Fruit fly (Drosophila melanogaster): ENCODE measurements around the gene ND-B8.
A peak's percentile ranks its signal among the peaks of the same experiment; 100 is the strongest.

The ND-B8 gene

dm6 chr2L:4444457-4444856 is 10.0 kb upstream of the ND-B8 start, which contains the start of the genes morgue and Elp3 (continued):
- TF ChIP-seq fd102C (GFP tag; optimal IDR thresholded peaks at IDR 0.05) (no peak), zen2 (GFP tag; IDR thresholded peaks at IDR 0.05; ENCODE audit: partially characterized antibody) (peak; percentile 79), Sry-δ (GFP tag; optimal IDR thresholded peaks at IDR 0.05) (peak; percentile 61), E2f2 (GFP tag; IDR thresholded peaks at IDR 0.05) (peak; percentile 39; the same call in 1 of the 2 replicates), sna (GFP tag; IDR thresholded peaks at IDR 0.05; ENCODE audit: partially characterized antibody) (peak; percentile 68), CG6791 (GFP tag; IDR thresholded peaks at IDR 0.05; ENCODE audit: partially characterized antibody) (peak; percentile 77), CG14860 (GFP tag; IDR thresholded peaks at IDR 0.05; ENCODE audit: partially characterized antibody) (peak; percentile 72), row (GFP tag; IDR thresholded peaks at IDR 0.05) (0 out of 3 replicates have a peak, but pooled peaks have one; percentile 14), inv (GFP tag; IDR thresholded peaks at IDR 0.05; ENCODE audit: partially characterized antibody) (peak; percentile 48; the same call in 1 of the 2 replicates), Dref (GFP tag; IDR thresholded peaks at IDR 0.05) (peak; percentile 86), sug (tag; optimal IDR thresholded peaks at IDR 0.05) (peak; percentile 16), hkb (optimal IDR thresholded peaks at IDR 0.05) (no peak), hkb (GFP tag; IDR thresholded peaks at IDR 0.05) (0 out of 2 replicates have a peak, but pooled peaks have one; percentile 22), CG17829 (tag; optimal IDR thresholded peaks at IDR 0.05) (peak; percentile 49), Ptx1 (GFP tag; IDR thresholded peaks at IDR 0.05) (no peak), pfk (GFP tag; optimal IDR thresholded peaks at IDR 0.05) (no peak), CG4820 (GFP tag; optimal IDR thresholded peaks at IDR 0.05) (no peak), CG17361 (GFP tag; IDR thresholded peaks at IDR 0.05) (no peak), CG30020 (tag; optimal IDR thresholded peaks at IDR 0.05) (peak; percentile 25), luna (GFP tag; optimal IDR thresholded peaks at IDR 0.05) (no peak), CG11723 (GFP tag; optimal IDR thresholded peaks at IDR 0.05) (no peak), Med (GFP tag) (peak; percentile 73), CkIIα-i1 (GFP tag; IDR thresholded peaks at IDR 0.05) (no peak), CG8944 (GFP tag; optimal IDR thresholded peaks at IDR 0.05) (no peak), vnd (GFP tag; IDR thresholded peaks at IDR 0.05; ENCODE audit: partially characterized antibody) (peak; percentile 66), Dip3 (GFP tag; optimal IDR thresholded peaks at IDR 0.05) (no peak), CG9797 (GFP tag; optimal IDR thresholded peaks at IDR 0.05) (peak; percentile 71), ara (GFP tag; IDR thresholded peaks at IDR 0.05) (no peak), Fer1 (GFP tag; optimal IDR thresholded peaks at IDR 0.05) (peak; percentile 17), Oli (tag; optimal IDR thresholded peaks at IDR 0.05) (no peak), B-H2 (GFP tag; optimal IDR thresholded peaks at IDR 0.05) (peak; percentile 6), Doc3 (GFP tag; IDR thresholded peaks at IDR 0.05; ENCODE audit: partially characterized antibody) (no peak), CG1792 (GFP tag; optimal IDR thresholded peaks at IDR 0.05) (no peak), pzg (GFP tag; optimal IDR thresholded peaks at IDR 0.05) (peak; percentile 84), lab (GFP tag; optimal IDR thresholded peaks at IDR 0.05) (no peak), gfzf (GFP tag; optimal IDR thresholded peaks at IDR 0.05) (peak; percentile 81), Abd-B (GFP tag; optimal IDR thresholded peaks at IDR 0.05) (no peak), lov (optimal IDR thresholded peaks at IDR 0.05) (no peak), lov (GFP tag; IDR thresholded peaks at IDR 0.05) (no peak), pum (GFP tag; optimal IDR thresholded peaks at IDR 0.05) (no peak), peb (GFP tag; IDR thresholded peaks at IDR 0.05) (no peak), YL-1 (GFP tag; optimal IDR thresholded peaks at IDR 0.05) (peak; percentile 89), nmo (GFP tag; optimal IDR thresholded peaks at IDR 0.05) (peak; percentile 5), gsb-n (tag; optimal IDR thresholded peaks at IDR 0.05) (no peak), CG3163 (GFP tag; optimal IDR thresholded peaks at IDR 0.05) (no peak), CG8290 (GFP tag; optimal IDR thresholded peaks at IDR 0.05) (no peak), CG8290 (tag; optimal IDR thresholded peaks at IDR 0.05) (peak in 1 of 2 experiments; percentile 50), CG17359 (tag; optimal IDR thresholded peaks at IDR 0.05) (no peak), ac (GFP tag; optimal IDR thresholded peaks at IDR 0.05) (no peak), gcm2 (GFP tag; optimal IDR thresholded peaks at IDR 0.05) (no peak), Taf1 (GFP tag; IDR thresholded peaks at IDR 0.05) (no peak)
